Fruit fly (Drosophila melanogaster) whole organism, embryonic: Measurements from ENCODE around the gene AstA-R1.
A peak's percentile ranks its signal among the peaks of the same experiment; 100 is the strongest.

ENCODE experiments used
- ATbp ChIP-seq: fragments of 200-800 bp; sonication (Bioruptor generic); optimal IDR thresholded peaks from 2 replicates; lab custom pipeline; 2017; ENCODE audit warnings: missing biosample characterization, mild to moderate bottlenecking, missing genetic modification characterization, missing genetic modification reagents
- Abd-B ChIP-seq: fragments of 200-800 bp; sonication (Bioruptor generic); optimal IDR thresholded peaks from 2 replicates; lab custom pipeline; 2018; ENCODE audit warnings: missing biosample characterization, mild to moderate bottlenecking, missing genetic modification characterization, moderate library complexity
- Antp ChIP-seq: fragments of 200-800 bp; sonication (Bioruptor generic); optimal IDR thresholded peaks from 3 replicates; lab custom pipeline; 2016; ENCODE audit warnings: missing biosample characterization, missing genetic modification characterization
- Atf-2 ChIP-seq: fragments of 200-800 bp; sonication (Bioruptor generic); optimal IDR thresholded peaks from 2 replicates; lab custom pipeline; 2016; ENCODE audit warnings: missing biosample characterization, missing genetic modification characterization
- CG10959 ChIP-seq: fragments of 200-800 bp; sonication (Bioruptor generic); IDR thresholded peaks from 2 replicates; pipeline ENCODE4 v1.3.6; 2022; ENCODE audit warnings: missing biosample characterization, missing genetic modification characterization
- CG10979 ChIP-seq: fragments of 200-800 bp; sonication (Bioruptor generic); optimal IDR thresholded peaks from 2 replicates; lab custom pipeline; 2018; ENCODE audit warnings: missing biosample characterization, mild to moderate bottlenecking, missing genetic modification characterization, moderate library complexity
- CG13296 ChIP-seq: fragments of 200-800 bp; sonication (Bioruptor generic); optimal IDR thresholded peaks from 3 replicates; lab custom pipeline; 2018; ENCODE audit warnings: missing biosample characterization, mild to moderate bottlenecking, missing genetic modification characterization
- CG13424 ChIP-seq: fragments of 200-800 bp; sonication (Bioruptor generic); optimal IDR thresholded peaks from 2 replicates; lab custom pipeline; 2019; ENCODE audit warnings: missing biosample characterization, mild to moderate bottlenecking, missing genetic modification characterization, moderate library complexity
- CG15601 ChIP-seq: fragments of 200-800 bp; sonication (Bioruptor generic); optimal IDR thresholded peaks from 3 replicates; lab custom pipeline; 2019; ENCODE audit warnings: missing biosample characterization, mild to moderate bottlenecking, missing genetic modification characterization, moderate library complexity
- CG16813 ChIP-seq: fragments of 200-800 bp; sonication (Bioruptor generic); IDR thresholded peaks from 3 replicates; pipeline ENCODE4 v1.3.6; 2022; ENCODE audit warnings: missing biosample characterization, missing genetic modification characterization; ENCODE audit not compliant: partially characterized antibody
- CG17359 ChIP-seq: fragments of 200-800 bp; sonication (Bioruptor generic); optimal IDR thresholded peaks from 3 replicates; lab custom pipeline; 2018; ENCODE audit warnings: missing biosample characterization, mild to moderate bottlenecking, missing genetic modification characterization, moderate library complexity
- CG1792 ChIP-seq: fragments of 200-800 bp; sonication (Bioruptor generic); optimal IDR thresholded peaks from 2 replicates; lab custom pipeline; 2016; ENCODE audit warnings: missing biosample characterization, missing genetic modification characterization
- CG18476 ChIP-seq: fragments of 200-800 bp; sonication (Bioruptor generic); optimal IDR thresholded peaks from 2 replicates; lab custom pipeline; 2016; ENCODE audit warnings: missing biosample characterization, mild to moderate bottlenecking, missing genetic modification characterization
- CG18764 ChIP-seq: fragments of 200-800 bp; sonication (Bioruptor generic); optimal IDR thresholded peaks from 3 replicates; lab custom pipeline; 2016; ENCODE audit warnings: missing biosample characterization, missing genetic modification characterization
- CG4854 ChIP-seq: fragments of 200-800 bp; sonication (Bioruptor generic); optimal IDR thresholded peaks from 2 replicates; lab custom pipeline; 2016; ENCODE audit warnings: missing biosample characterization, missing genetic modification characterization, inconsistent platforms
- CG5953 ChIP-seq: fragments of 200-800 bp; sonication (Bioruptor generic); IDR thresholded peaks from 2 replicates; pipeline ENCODE4 v1.3.6; 2022; ENCODE audit warnings: missing biosample characterization, missing genetic modification characterization
- CG6254 ChIP-seq: fragments of 200-800 bp; sonication (Bioruptor generic); optimal IDR thresholded peaks from 3 replicates; lab custom pipeline; 2017; ENCODE audit warnings: mild to moderate bottlenecking, missing biosample characterization, missing genetic modification reagents, missing genetic modification characterization
- CG6272 ChIP-seq: fragments of 200-800 bp; sonication (Bioruptor generic); IDR thresholded peaks from 2 replicates; pipeline ENCODE4 v1.3.6; 2022; ENCODE audit warnings: missing biosample characterization, missing genetic modification characterization
- Chrac-16 ChIP-seq: fragments of 200-800 bp; sonication (Bioruptor generic); optimal IDR thresholded peaks from 3 replicates; lab custom pipeline; 2016; ENCODE audit warnings: missing biosample characterization, missing genetic modification characterization
- D19B ChIP-seq: fragments of 200-800 bp; sonication (Bioruptor generic); optimal IDR thresholded peaks from 2 replicates; lab custom pipeline; 2017; ENCODE audit warnings: missing biosample characterization, mild to moderate bottlenecking, missing genetic modification characterization
- Dll ChIP-seq: fragments of 200-800 bp; sonication (Bioruptor generic); IDR thresholded peaks from 4 replicates; pipeline ENCODE4 v1.3.6; 2022; ENCODE audit warnings: missing biosample characterization, missing genetic modification characterization; ENCODE audit not compliant: partially characterized antibody
- Gug ChIP-seq: fragments of 200-800 bp; sonication (Bioruptor generic); IDR thresholded peaks from 4 replicates; pipeline ENCODE4 v1.3.6; 2022; ENCODE audit warnings: missing biosample characterization, missing genetic modification characterization
- HHEX ChIP-seq: fragments of 200-800 bp; sonication (Bioruptor generic); optimal IDR thresholded peaks from 3 replicates; lab custom pipeline; 2017; ENCODE audit warnings: missing biosample characterization, mild to moderate bottlenecking, missing genetic modification characterization, missing genetic modification reagents
- Hmr ChIP-seq: fragments of 200-800 bp; sonication (Bioruptor generic); optimal IDR thresholded peaks from 3 replicates; lab custom pipeline; 2017; ENCODE audit warnings: mild to moderate bottlenecking, missing biosample characterization, missing genetic modification reagents, missing genetic modification characterization
- Hr51 ChIP-seq, 2 experiments: fragments of 200-800 bp; sonication (Bioruptor generic); optimal IDR thresholded peaks; 2 replicates in 1 of 2; 3 replicates in 1 of 2; lab custom pipeline; 2016 to 2018; ENCODE audit warnings: missing biosample characterization in 2 of 2, missing genetic modification characterization in 2 of 2, mild to moderate bottlenecking in 1 of 2, moderate library complexity in 1 of 2
- MESR4 ChIP-seq: fragments of 200-800 bp; sonication (Bioruptor generic); optimal IDR thresholded peaks from 2 replicates; lab custom pipeline; 2018; ENCODE audit warnings: missing biosample characterization, mild to moderate bottlenecking, missing genetic modification characterization, moderate library complexity
- NC2β ChIP-seq: fragments of 200-800 bp; sonication (Bioruptor generic); optimal IDR thresholded peaks from 2 replicates; lab custom pipeline; 2016; ENCODE audit warnings: missing biosample characterization, missing genetic modification characterization
- Opbp ChIP-seq: fragments of 200-800 bp; sonication (Bioruptor generic); IDR thresholded peaks from 3 replicates; pipeline ENCODE4 v1.3.6; 2022; ENCODE audit warnings: missing biosample characterization, missing genetic modification characterization; ENCODE audit not compliant: partially characterized antibody
- Ravus ChIP-seq: fragments of 200-800 bp; sonication (Bioruptor generic); IDR thresholded peaks from 2 replicates; pipeline ENCODE4 v1.3.6; 2022; ENCODE audit warnings: missing biosample characterization, missing genetic modification characterization
- Sox100B ChIP-seq: fragments of 200-800 bp; sonication (Bioruptor generic); optimal IDR thresholded peaks from 3 replicates; lab custom pipeline; 2018; ENCODE audit warnings: missing biosample characterization, mild to moderate bottlenecking, missing genetic modification characterization
- Sox102F ChIP-seq: fragments of 200-800 bp; sonication (Bioruptor generic); optimal IDR thresholded peaks from 2 replicates; lab custom pipeline; 2018; ENCODE audit warnings: missing biosample characterization, mild to moderate bottlenecking, missing genetic modification characterization, moderate library complexity
- YL-1 ChIP-seq: fragments of 200-800 bp; sonication (Bioruptor generic); optimal IDR thresholded peaks from 3 replicates; lab custom pipeline; 2017; ENCODE audit warnings: missing biosample characterization, mild to moderate bottlenecking, missing genetic modification characterization
- bowl ChIP-seq: fragments of 200-800 bp; sonication (Bioruptor generic); IDR thresholded peaks from 2 replicates; pipeline ENCODE4 v1.3.6; 2022; ENCODE audit warnings: missing biosample characterization, missing genetic modification characterization
- dpn ChIP-seq, 2 experiments: fragments of 200-800 bp; sonication (Bioruptor generic); optimal IDR thresholded peaks; 3 replicates each; lab custom pipeline; 2016; ENCODE audit warnings: missing biosample characterization in 2 of 2, missing genetic modification characterization in 2 of 2
- fd3F ChIP-seq: fragments of 200-800 bp; sonication (Bioruptor generic); optimal IDR thresholded peaks from 2 replicates; lab custom pipeline; 2018; ENCODE audit warnings: missing biosample characterization, mild to moderate bottlenecking, missing genetic modification characterization, moderate library complexity
- fd64A ChIP-seq: fragments of 200-800 bp; sonication (Bioruptor generic); optimal IDR thresholded peaks from 3 replicates; lab custom pipeline; 2018; ENCODE audit warnings: missing biosample characterization, mild to moderate bottlenecking, missing genetic modification characterization
- fru ChIP-seq: fragments of >200 bp; optimal IDR thresholded peaks from 2 replicates; lab custom pipeline; 2017
- gro ChIP-seq: fragments of 200-800 bp; sonication (Bioruptor generic); optimal IDR thresholded peaks from 2 replicates; lab custom pipeline; 2016; ENCODE audit warnings: missing biosample characterization, missing genetic modification characterization
- kay ChIP-seq: fragments of 200-800 bp; sonication (Bioruptor generic); optimal IDR thresholded peaks from 2 replicates; lab custom pipeline; 2016; ENCODE audit warnings: missing biosample characterization, missing genetic modification characterization
- ken ChIP-seq: fragments of 200-800 bp; sonication (Bioruptor generic); IDR thresholded peaks from 3 replicates; pipeline ENCODE4 v1.3.6; 2022; ENCODE audit warnings: missing biosample characterization, missing genetic modification characterization
- klu ChIP-seq: fragments of 200-800 bp; sonication (Bioruptor generic); IDR thresholded peaks from 2 replicates; pipeline ENCODE4 v1.3.6; 2022; ENCODE audit warnings: missing biosample characterization, missing genetic modification characterization
- oc ChIP-seq: fragments of 200-800 bp; sonication (Bioruptor generic); optimal IDR thresholded peaks from 2 replicates; lab custom pipeline; 2018; ENCODE audit warnings: missing biosample characterization, mild to moderate bottlenecking, missing genetic modification characterization, moderate library complexity
- onecut ChIP-seq: fragments of 200-800 bp; sonication (Bioruptor generic); IDR thresholded peaks from 2 replicates; pipeline ENCODE4 v1.3.6; 2022; ENCODE audit warnings: missing biosample characterization, missing genetic modification characterization
- pfk ChIP-seq: fragments of 200-800 bp; sonication (Bioruptor generic); optimal IDR thresholded peaks from 2 replicates; lab custom pipeline; 2018; ENCODE audit warnings: missing biosample characterization, mild to moderate bottlenecking, missing genetic modification characterization, moderate library complexity
- psq ChIP-seq: fragments of 200-800 bp; sonication (Bioruptor generic); optimal IDR thresholded peaks from 2 replicates; lab custom pipeline; 2017; ENCODE audit warnings: missing biosample characterization, missing genetic modification characterization
- run ChIP-seq: fragments of 200-800 bp; sonication (Bioruptor generic); optimal IDR thresholded peaks from 3 replicates; lab custom pipeline; 2018; ENCODE audit warnings: missing biosample characterization, mild to moderate bottlenecking, missing genetic modification characterization
- tin ChIP-seq: fragments of 200-800 bp; sonication (Bioruptor generic); optimal IDR thresholded peaks from 3 replicates; lab custom pipeline; 2016; ENCODE audit warnings: missing biosample characterization, missing genetic modification characterization
- trem ChIP-seq: fragments of 200-800 bp; optimal IDR thresholded peaks from 3 replicates; lab custom pipeline; 2019; ENCODE audit warnings: missing biosample characterization, mild to moderate bottlenecking, missing genetic modification characterization, moderate library complexity
- ttk ChIP-seq: fragments of 200-800 bp; sonication (Bioruptor generic); IDR thresholded peaks from 2 replicates; pipeline ENCODE4 v2.1.2; 2022; ENCODE audit warnings: missing biosample characterization, missing genetic modification characterization
- twi ChIP-seq: fragments of 200-800 bp; optimal IDR thresholded peaks from 2 replicates; lab custom pipeline; 2019; ENCODE audit warnings: missing biosample characterization, mild to moderate bottlenecking, missing genetic modification characterization, moderate library complexity

Gene AstA-R1

dm6 chrX:3573438-3574250 lies 692 bp upstream of the AstA-R1 start, which contains the start of gene CG2875 (continued):
- TF ChIP-seq CG18476 (GFP tag; lab: Kevin White, UChicago) (no peak), pfk (no peak), psq (GFP tag; lab: Kevin White, UChicago) (no peak), Ravus (GFP tag; lab: Robert Waterston, UW) (no peak), Opbp (GFP tag; lab: Robert Waterston, UW) (peak; percentile 66; the same call in 2 of the 3 replicates), CG13424 (no peak), Hr51 (GFP tag; optimal IDR thresholded peaks at IDR 0.05; lab: Kevin White, UChicago) (no peak), dpn (GFP tag; optimal IDR thresholded peaks at IDR 0.05; lab: Kevin White, UChicago) (no peak), CG5953 (GFP tag; lab: Robert Waterston, UW) (no peak), CG18764 (GFP tag; lab: Kevin White, UChicago) (no peak), fd64A (no peak), kay (GFP tag; lab: Kevin White, UChicago) (no peak), CG15601 (peak; percentile 1), Sox100B (no peak), trem (tag; lab: Kevin White, UChicago) (peak; percentile 75), Atf-2 (GFP tag; lab: Kevin White, UChicago) (no peak), Antp (GFP tag; lab: Kevin White, UChicago) (no peak), CG6254 (GFP tag; lab: Kevin White, UChicago) (no peak), Dll (GFP tag; lab: Robert Waterston, UW) (peak; percentile 79), gro (GFP tag; lab: Kevin White, UChicago) (no peak), NC2β (GFP tag; lab: Kevin White, UChicago) (no peak), CG13296 (no peak), Gug (GFP tag; lab: Robert Waterston, UW) (no peak), ATbp (GFP tag; lab: Kevin White, UChicago) (no peak), Chrac-16 (no peak), oc (tag; lab: Kevin White, UChicago) (no peak), ttk (GFP tag; lab: Robert Waterston, UW) (no peak), twi (tag; lab: Kevin White, UChicago) (no peak), MESR4 (GFP tag; lab: Kevin White, UChicago) (peak; percentile 45), Sox102F (no peak), YL-1 (GFP tag; lab: Kevin White, UChicago) (peak; percentile 82), CG4854 (no peak), HHEX (no peak), tin (no peak), Abd-B (no peak), Hmr (no peak), CG16813 (GFP tag; lab: Robert Waterston, UW) (peak; percentile 71), ken (GFP tag; lab: Robert Waterston, UW) (no peak), CG10959 (GFP tag; lab: Robert Waterston, UW) (no peak), fd3F (no peak), CG6272 (GFP tag; lab: Robert Waterston, UW) (no peak), onecut (GFP tag; lab: Robert Waterston, UW) (no peak), CG1792 (GFP tag; lab: Kevin White, UChicago) (no peak), run (tag; lab: Kevin White, UChicago) (no peak), fru (no peak), D19B (GFP tag; lab: Kevin White, UChicago) (no peak), CG17359 (tag; lab: Kevin White, UChicago) (peak; percentile 53), CG10979 (tag; lab: Kevin White, UChicago) (no peak), bowl (no peak), klu (GFP tag; lab: Robert Waterston, UW) (no peak)
